Fruit fly (Drosophila melanogaster) whole organism, embryonic: ENCODE results near the gene CG32645.

Experiments used
- Adf1 ChIP-seq: fragments of 200-800 bp; sonication (Bioruptor generic); IDR thresholded peaks from 2 replicates; pipeline ENCODE4 v1.3.6; 2022; ENCODE audit warnings: missing biosample characterization, missing genetic modification characterization
- Aef1 ChIP-seq: fragments of 200-800 bp; sonication (Bioruptor generic); IDR thresholded peaks from 3 replicates; pipeline ENCODE4 v1.3.6; 2022; ENCODE audit warnings: missing biosample characterization, missing genetic modification characterization
- Antp ChIP-seq: fragments of 200-800 bp; sonication (Bioruptor generic); optimal IDR thresholded peaks from 3 replicates; lab custom pipeline; 2016; ENCODE audit warnings: missing biosample characterization, missing genetic modification characterization
- Bdp1 ChIP-seq: fragments of 200-800 bp; sonication (Bioruptor generic); optimal IDR thresholded peaks from 3 replicates; lab custom pipeline; 2016; ENCODE audit warnings: missing biosample characterization, missing genetic modification characterization
- Bgb ChIP-seq: fragments of 200-800 bp; sonication (Bioruptor generic); IDR thresholded peaks from 2 replicates; pipeline ENCODE4 v1.3.6; 2022; ENCODE audit warnings: missing biosample characterization, missing genetic modification characterization; ENCODE audit not compliant: partially characterized antibody
- CG10366 ChIP-seq: fragments of 200-800 bp; sonication (Bioruptor generic); IDR thresholded peaks from 2 replicates; pipeline ENCODE4 v1.3.6; 2022; ENCODE audit warnings: missing biosample characterization, missing genetic modification characterization
- CG10462 ChIP-seq: fragments of 200-800 bp; sonication (Bioruptor generic); optimal IDR thresholded peaks from 2 replicates; lab custom pipeline; 2016; ENCODE audit warnings: missing biosample characterization, missing genetic modification characterization
- CG12299 ChIP-seq: fragments of 200-800 bp; sonication (Bioruptor generic); optimal IDR thresholded peaks from 2 replicates; lab custom pipeline; 2018; ENCODE audit warnings: missing biosample characterization, mild to moderate bottlenecking, missing genetic modification characterization
- CG13287 ChIP-seq: fragments of 200-800 bp; sonication (Bioruptor generic); IDR thresholded peaks from 2 replicates; pipeline ENCODE4 v1.3.6; 2022; ENCODE audit warnings: missing biosample characterization, missing genetic modification characterization; ENCODE audit not compliant: partially characterized antibody
- CG17385 ChIP-seq: fragments of 200-800 bp; sonication (Bioruptor generic); optimal IDR thresholded peaks from 3 replicates; lab custom pipeline; 2018; ENCODE audit warnings: missing biosample characterization, mild to moderate bottlenecking, missing genetic modification characterization
- CG1832 ChIP-seq: fragments of 200-800 bp; sonication (Bioruptor generic); optimal IDR thresholded peaks from 2 replicates; lab custom pipeline; 2017; ENCODE audit warnings: missing biosample characterization, mild to moderate bottlenecking, missing genetic modification characterization, inconsistent platforms
- CG30403 ChIP-seq: fragments of 200-800 bp; sonication (Bioruptor generic); optimal IDR thresholded peaks from 3 replicates; lab custom pipeline; 2016; ENCODE audit warnings: missing biosample characterization, missing genetic modification characterization
- CG31388 ChIP-seq: fragments of 200-800 bp; sonication (Bioruptor generic); optimal IDR thresholded peaks from 2 replicates; lab custom pipeline; 2016; ENCODE audit warnings: missing biosample characterization, missing genetic modification characterization
- CG32767 ChIP-seq: fragments of 200-800 bp; sonication (Bioruptor generic); IDR thresholded peaks from 2 replicates; pipeline ENCODE4 v1.3.6; 2022; ENCODE audit warnings: missing biosample characterization, missing genetic modification characterization
- CG32772 ChIP-seq: fragments of 200-800 bp; sonication (Bioruptor generic); IDR thresholded peaks from 2 replicates; pipeline ENCODE4 v1.3.6; 2022; ENCODE audit warnings: missing biosample characterization, missing genetic modification characterization
- CG3281 ChIP-seq: fragments of 200-800 bp; sonication (Bioruptor generic); optimal IDR thresholded peaks from 3 replicates; lab custom pipeline; 2017; ENCODE audit warnings: missing biosample characterization, mild to moderate bottlenecking, missing genetic modification characterization
- CG6813 ChIP-seq: fragments of 200-800 bp; sonication (Bioruptor generic); optimal IDR thresholded peaks from 2 replicates; lab custom pipeline; 2017; ENCODE audit warnings: missing biosample characterization, missing genetic modification characterization, mild to moderate bottlenecking, moderate library complexity, missing genetic modification reagents
- CG9215 ChIP-seq: fragments of 200-800 bp; sonication (Bioruptor generic); IDR thresholded peaks from 2 replicates; pipeline ENCODE4 v1.3.6; 2022; ENCODE audit warnings: missing biosample characterization, missing genetic modification characterization
- CG9876 ChIP-seq: fragments of 200-800 bp; sonication (Bioruptor generic); optimal IDR thresholded peaks from 2 replicates; lab custom pipeline; 2016; ENCODE audit warnings: missing biosample characterization, missing genetic modification characterization
- Chrac-16 ChIP-seq: fragments of 200-800 bp; sonication (Bioruptor generic); optimal IDR thresholded peaks from 3 replicates; lab custom pipeline; 2016; ENCODE audit warnings: missing biosample characterization, missing genetic modification characterization
- CoRest ChIP-seq: fragments of 200-800 bp; sonication (Bioruptor generic); optimal IDR thresholded peaks from 3 replicates; lab custom pipeline; 2018; ENCODE audit warnings: missing biosample characterization, mild to moderate bottlenecking, missing genetic modification characterization, moderate library complexity
- Dip3 ChIP-seq: fragments of 200-800 bp; sonication (Bioruptor generic); optimal IDR thresholded peaks from 3 replicates; lab custom pipeline; 2016; ENCODE audit warnings: missing biosample characterization, missing genetic modification characterization
- Dll ChIP-seq: fragments of 200-800 bp; sonication (Bioruptor generic); IDR thresholded peaks from 4 replicates; pipeline ENCODE4 v1.3.6; 2022; ENCODE audit warnings: missing biosample characterization, missing genetic modification characterization; ENCODE audit not compliant: partially characterized antibody
- Dref ChIP-seq: fragments of 200-800 bp; sonication (Bioruptor generic); IDR thresholded peaks from 2 replicates; pipeline ENCODE4 v1.3.6; 2022; ENCODE audit warnings: missing biosample characterization, missing genetic modification characterization
- Gsc ChIP-seq: fragments of 200-800 bp; sonication (Bioruptor generic); IDR thresholded peaks from 2 replicates; pipeline ENCODE4 v1.3.6; 2022; ENCODE audit warnings: missing biosample characterization, missing genetic modification characterization
- Max ChIP-seq: fragments of 200-800 bp; sonication (Bioruptor generic); optimal IDR thresholded peaks from 2 replicates; lab custom pipeline; 2016; ENCODE audit warnings: missing biosample characterization, mild to moderate bottlenecking, missing genetic modification characterization
- Mrtf ChIP-seq: fragments of 200-800 bp; sonication (Bioruptor generic); IDR thresholded peaks from 3 replicates; pipeline ENCODE4 v1.3.6; 2022; ENCODE audit warnings: missing biosample characterization, missing genetic modification characterization
- Nf-YA ChIP-seq: fragments of 200-800 bp; sonication (Bioruptor generic); IDR thresholded peaks from 2 replicates; pipeline ENCODE4 v1.3.6; 2022; ENCODE audit warnings: missing biosample characterization, missing genetic modification characterization
- Oaz ChIP-seq: fragments of 200-800 bp; sonication (Bioruptor generic); IDR thresholded peaks from 2 replicates; pipeline ENCODE4 v1.3.6; 2022; ENCODE audit warnings: missing biosample characterization, missing genetic modification characterization
- Opbp ChIP-seq: fragments of 200-800 bp; sonication (Bioruptor generic); IDR thresholded peaks from 3 replicates; pipeline ENCODE4 v1.3.6; 2022; ENCODE audit warnings: missing biosample characterization, missing genetic modification characterization; ENCODE audit not compliant: partially characterized antibody
- Pdp1 ChIP-seq, 2 experiments: fragments of 200-800 bp; sonication (Bioruptor generic); optimal IDR thresholded peaks; 3 replicates each; lab custom pipeline; 2016; ENCODE audit warnings: missing biosample characterization in 2 of 2, missing genetic modification characterization in 2 of 2, mild to moderate bottlenecking in 1 of 2, moderate library complexity in 1 of 2
- Poxn ChIP-seq: fragments of 200-800 bp; sonication (Bioruptor generic); IDR thresholded peaks from 2 replicates; pipeline ENCODE4 v1.3.6; 2022; ENCODE audit warnings: missing biosample characterization, missing genetic modification characterization
- Side ChIP-seq: fragments of 200-800 bp; sonication (Bioruptor generic); optimal IDR thresholded peaks from 2 replicates; lab custom pipeline; 2016; ENCODE audit warnings: missing biosample characterization, missing genetic modification characterization
- ap ChIP-seq: fragments of 200-800 bp; sonication (Bioruptor generic); IDR thresholded peaks from 2 replicates; pipeline ENCODE4 v1.3.6; 2022; ENCODE audit warnings: missing biosample characterization, missing genetic modification characterization
- bowl ChIP-seq: fragments of 200-800 bp; sonication (Bioruptor generic); IDR thresholded peaks from 2 replicates; pipeline ENCODE4 v1.3.6; 2022; ENCODE audit warnings: missing biosample characterization, missing genetic modification characterization
- da ChIP-seq: fragments of 200-800 bp; sonication (Bioruptor generic); optimal IDR thresholded peaks from 2 replicates; lab custom pipeline; 2016; ENCODE audit warnings: missing biosample characterization, missing genetic modification characterization
- dm ChIP-seq: fragments of 200-800 bp; sonication (Bioruptor generic); optimal IDR thresholded peaks from 3 replicates; lab custom pipeline; 2016; ENCODE audit warnings: missing biosample characterization, missing genetic modification characterization
- ems ChIP-seq: fragments of 200-800 bp; sonication (Bioruptor generic); optimal IDR thresholded peaks from 3 replicates; lab custom pipeline; 2016; ENCODE audit warnings: missing biosample characterization, missing genetic modification characterization
- ewg ChIP-seq: fragments of 200-800 bp; sonication (Bioruptor generic); optimal IDR thresholded peaks from 3 replicates; lab custom pipeline; 2017; ENCODE audit warnings: mild to moderate bottlenecking, missing biosample characterization, missing genetic modification reagents, missing genetic modification characterization
- fd3F ChIP-seq: fragments of 200-800 bp; sonication (Bioruptor generic); optimal IDR thresholded peaks from 2 replicates; lab custom pipeline; 2018; ENCODE audit warnings: missing biosample characterization, mild to moderate bottlenecking, missing genetic modification characterization, moderate library complexity
- ftz-f1 ChIP-seq: fragments of 200-800 bp; sonication (Bioruptor generic); optimal IDR thresholded peaks from 2 replicates; lab custom pipeline; 2016; ENCODE audit warnings: missing biosample characterization, missing genetic modification characterization
- gt ChIP-seq: fragments of 200-800 bp; sonication (Bioruptor generic); IDR thresholded peaks from 2 replicates; pipeline ENCODE4 v1.3.6; 2022; ENCODE audit warnings: missing biosample characterization, missing genetic modification characterization
- jing ChIP-seq: fragments of 200-800 bp; sonication (Bioruptor generic); optimal IDR thresholded peaks from 2 replicates; lab custom pipeline; 2018; ENCODE audit warnings: missing biosample characterization, mild to moderate bottlenecking, missing genetic modification characterization
- maf-S ChIP-seq: fragments of 200-800 bp; sonication (Bioruptor generic); optimal IDR thresholded peaks from 2 replicates; lab custom pipeline; 2016; ENCODE audit warnings: missing biosample characterization, missing genetic modification characterization
- sim ChIP-seq: fragments of 200-800 bp; sonication (Bioruptor generic); IDR thresholded peaks from 2 replicates; pipeline ENCODE4 v1.3.6; 2022; ENCODE audit warnings: missing biosample characterization, missing genetic modification characterization
- sr ChIP-seq: fragments of 200-800 bp; sonication (Bioruptor generic); IDR thresholded peaks from 3 replicates; pipeline ENCODE4 v1.3.6; 2022; ENCODE audit warnings: missing biosample characterization, missing genetic modification characterization
- sug ChIP-seq: fragments of 200-800 bp; optimal IDR thresholded peaks from 2 replicates; lab custom pipeline; 2019; ENCODE audit warnings: missing biosample characterization, mild to moderate bottlenecking, missing genetic modification characterization, moderate library complexity
- tin ChIP-seq: fragments of 200-800 bp; sonication (Bioruptor generic); optimal IDR thresholded peaks from 3 replicates; lab custom pipeline; 2016; ENCODE audit warnings: missing biosample characterization, missing genetic modification characterization
- twi ChIP-seq: fragments of 200-800 bp; optimal IDR thresholded peaks from 2 replicates; lab custom pipeline; 2019; ENCODE audit warnings: missing biosample characterization, mild to moderate bottlenecking, missing genetic modification characterization, moderate library complexity
- zfh2 ChIP-seq: fragments of 200-800 bp; sonication (Bioruptor generic); optimal IDR thresholded peaks from 2 replicates; lab custom pipeline; 2016; ENCODE audit warnings: missing biosample characterization, missing genetic modification characterization

The CG32645 gene

dm6 chrX:13131063-13131773 is 7.8 kb upstream of the CG32645 start (continued):
- TF ChIP-seq Dll (GFP tag; lab: Robert Waterston, UW) (peak; percentile 49; the same call in 2 of the 4 replicates), Dref (peak; percentile 58), CG9876 (peak; percentile 99), sim (GFP tag; lab: Robert Waterston, UW) (peak; percentile 98), CG10462 (GFP tag; lab: Kevin White, UChicago) (peak; percentile 98), Oaz (GFP tag; lab: Robert Waterston, UW) (peak; percentile 98), Bgb (GFP tag; lab: Robert Waterston, UW) (peak; percentile 70), Nf-YA (GFP tag; lab: Robert Waterston, UW) (peak; percentile 97), Mrtf (peak; percentile 99), Bdp1 (peak; percentile 94), CG32772 (GFP tag; lab: Robert Waterston, UW) (peak; percentile 99), Pdp1 (GFP tag; optimal IDR thresholded peaks at IDR 0.05; lab: Kevin White, UChicago) (peak; percentile 98 to 99), dm (GFP tag; lab: Kevin White, UChicago) (peak; percentile 98), bowl (peak; percentile 98), Poxn (peak; percentile 98), ems (GFP tag; lab: Kevin White, UChicago) (peak; percentile 99), fd3F (peak; percentile 98), da (GFP tag; lab: Kevin White, UChicago) (peak; percentile 98), sug (tag; lab: Kevin White, UChicago) (peak; percentile 96), CG13287 (peak; percentile 64; the same call in 1 of the 2 replicates), Antp (GFP tag; lab: Kevin White, UChicago) (peak; percentile 100), Gsc (peak; percentile 97), CG9215 (GFP tag; lab: Robert Waterston, UW) (peak; percentile 98), Aef1 (peak; percentile 100), CG17385 (GFP tag; lab: Kevin White, UChicago) (peak; percentile 97), jing (GFP tag; lab: Kevin White, UChicago) (peak; percentile 97), Max (GFP tag; lab: Kevin White, UChicago) (peak; percentile 96), maf-S (GFP tag; lab: Kevin White, UChicago) (peak; percentile 99), sr (GFP tag; lab: Robert Waterston, UW) (peak; percentile 98), CoRest (peak; percentile 98), twi (tag; lab: Kevin White, UChicago) (peak; percentile 92), Adf1 (peak; percentile 94), ap (GFP tag; lab: Robert Waterston, UW) (peak; percentile 98), tin (GFP tag; lab: Kevin White, UChicago) (peak; percentile 99), gt (GFP tag; lab: Robert Waterston, UW) (peak; percentile 97), CG12299 (peak; percentile 97), CG1832 (GFP tag; lab: Kevin White, UChicago) (peak; percentile 94), zfh2 (GFP tag; lab: Kevin White, UChicago) (peak; percentile 99), ftz-f1 (peak; percentile 96), CG3281 (GFP tag; lab: Kevin White, UChicago) (peak; percentile 98), CG32767 (peak; percentile 98), CG30403 (GFP tag; lab: Kevin White, UChicago) (peak; percentile 99), Chrac-16 (GFP tag; lab: Kevin White, UChicago) (peak; percentile 99), CG10366 (GFP tag; lab: Robert Waterston, UW) (peak; percentile 99), Side (GFP tag; lab: Kevin White, UChicago) (peak; percentile 99), Opbp (GFP tag; lab: Robert Waterston, UW) (peak; percentile 59; the same call in 1 of the 3 replicates), Dip3 (GFP tag; lab: Kevin White, UChicago) (peak; percentile 99), CG31388 (GFP tag; lab: Kevin White, UChicago) (peak; percentile 97), ewg (GFP tag; lab: Kevin White, UChicago) (peak; percentile 98), CG6813 (peak; percentile 99)
